Fruit fly (Drosophila melanogaster): ENCODE results near the gene Him.

dm6 chrX:18208930-18209477 is at the start of gene Him:
- no peak for TF ChIP-seq psq (optimal IDR thresholded peaks at IDR 0.05)
- TF ChIP-seq EcR (GFP tag; optimal IDR thresholded peaks at IDR 0.05) = no peak
- no peak for TF ChIP-seq pan (optimal IDR thresholded peaks at IDR 0.05)
- no peak for TF ChIP-seq usp (GFP tag; optimal IDR thresholded peaks at IDR 0.05)
